Fruit fly (Drosophila melanogaster) whole organism, prepupa: Measurements from ENCODE around the gene pip.

Experiments
- CG6808 ChIP-seq: fragments of 200-800 bp; sonication (Bioruptor generic); optimal IDR thresholded peaks from 3 replicates; lab custom pipeline; 2017; ENCODE audit warnings: missing biosample characterization, missing genetic modification characterization, mild to moderate bottlenecking, moderate library complexity, missing genetic modification reagents
- Hr39 ChIP-seq: fragments of 200-800 bp; sonication (Bioruptor generic); optimal IDR thresholded peaks from 2 replicates; lab custom pipeline; 2016; ENCODE audit warnings: missing biosample characterization, missing genetic modification characterization

DNA sequence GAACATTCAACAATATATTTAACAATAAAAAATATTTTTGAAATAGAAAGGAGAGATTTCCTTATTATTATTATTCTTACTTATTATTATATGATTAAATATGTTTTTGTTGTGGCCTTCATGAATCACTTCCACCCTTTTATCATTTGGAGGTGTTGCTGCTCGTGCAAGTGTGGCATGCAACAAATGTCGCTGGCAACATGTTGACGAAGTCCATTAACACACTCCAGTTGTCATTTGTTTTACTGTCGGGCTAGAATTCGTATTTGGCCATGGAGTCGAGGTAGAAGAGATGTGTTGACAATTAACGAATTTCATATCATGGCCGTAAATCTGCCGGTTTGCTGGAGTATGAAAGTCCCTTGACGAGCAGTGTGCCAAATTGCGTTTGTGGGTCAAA lies 10.2 kb downstream of the pip start:
- TF ChIP-seq CG6808 (GFP tag; lab: Kevin White, UChicago) (no peak), Hr39 (no peak)
